Fruit fly (Drosophila melanogaster) Kc167 (cell line): ENCODE results near the gene mthl10.

Source experiments
- Myc ChIP-seq: fragments of >200 bp; optimal IDR thresholded peaks from 2 replicates; lab custom pipeline; 2017; ENCODE audit warnings: missing external identifiers
- Sin3A ChIP-seq: fragments of >200 bp; optimal IDR thresholded peaks from 2 replicates; lab custom pipeline; 2018; ENCODE audit warnings: missing external identifiers
- h ChIP-seq: fragments of >200 bp; optimal IDR thresholded peaks from 3 replicates; lab custom pipeline; 2018; ENCODE audit warnings: missing external identifiers
- insv ChIP-seq: fragments of >200 bp; optimal IDR thresholded peaks from 3 replicates; lab custom pipeline; 2018; ENCODE audit warnings: missing external identifiers
- psq ChIP-seq: fragments of >200 bp; optimal IDR thresholded peaks from 2 replicates; lab custom pipeline; 2017; ENCODE audit warnings: missing external identifiers
- ttk ChIP-seq: sonication (Bioruptor generic); optimal IDR thresholded peaks from 2 replicates; lab custom pipeline; 2017; ENCODE audit warnings: missing external identifiers

DNA sequence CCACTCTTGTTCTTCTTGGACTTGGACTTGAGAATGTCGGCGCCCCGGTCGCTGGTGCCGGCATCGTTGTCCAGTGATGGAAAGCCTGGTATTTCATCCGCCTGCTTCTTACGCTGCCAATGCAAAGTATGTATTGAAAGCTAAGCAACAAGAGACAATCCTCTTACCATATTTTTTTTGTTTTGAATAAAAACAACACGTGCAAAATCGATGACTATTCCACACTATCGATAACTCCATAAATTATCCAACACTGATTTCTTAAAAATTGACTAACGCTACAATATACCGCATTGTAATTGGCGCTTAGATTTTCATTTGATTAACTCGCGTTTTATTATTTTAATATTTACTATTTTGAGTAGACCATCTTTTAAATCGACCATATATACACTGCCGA is 18.2 kb downstream of the mthl10 start, which contains the start of gene CG32344:
- TF ChIP-seq psq (lab: Kevin White, UChicago) (no peak), insv (lab: Kevin White, UChicago) (no peak), h (lab: Kevin White, UChicago) (no peak), Sin3A (lab: Kevin White, UChicago) (no peak), ttk (lab: Kevin White, UChicago) (no peak), Myc (lab: Kevin White, UChicago) (no peak)
